Fruit fly (Drosophila melanogaster) whole organism, adult: ENCODE measurements around the gene CG44088.

ENCODE experiments used
- CG14711 ChIP-seq: fragments of 200-800 bp; sonication (Bioruptor generic); optimal IDR thresholded peaks from 2 replicates; lab custom pipeline; 2018; ENCODE audit warnings: missing biosample characterization, mild to moderate bottlenecking, missing genetic modification characterization, moderate library complexity
- CG1620 ChIP-seq: fragments of 200-800 bp; sonication (Bioruptor generic); optimal IDR thresholded peaks from 2 replicates; lab custom pipeline; 2016; ENCODE audit warnings: missing biosample characterization, missing genetic modification characterization
- CG33017 ChIP-seq: fragments of 200-800 bp; sonication (Bioruptor generic); optimal IDR thresholded peaks from 2 replicates; lab custom pipeline; 2018; ENCODE audit warnings: missing biosample characterization, mild to moderate bottlenecking, missing genetic modification characterization, moderate library complexity
- CG5204 ChIP-seq: fragments of 200-800 bp; sonication (Bioruptor generic); optimal IDR thresholded peaks from 2 replicates; lab custom pipeline; 2016; ENCODE audit warnings: missing biosample characterization, missing genetic modification characterization
- CG7045 ChIP-seq: fragments of 200-800 bp; sonication (Bioruptor generic); optimal IDR thresholded peaks from 2 replicates; lab custom pipeline; 2017; ENCODE audit warnings: missing biosample characterization, mild to moderate bottlenecking, missing genetic modification characterization
- CG7101 ChIP-seq: fragments of 200-800 bp; sonication (Bioruptor generic); optimal IDR thresholded peaks from 2 replicates; lab custom pipeline; 2018; ENCODE audit warnings: missing biosample characterization, mild to moderate bottlenecking, missing genetic modification characterization, moderate library complexity
- Crg-1 ChIP-seq: fragments of 200-800 bp; sonication (Bioruptor generic); optimal IDR thresholded peaks from 2 replicates; lab custom pipeline; 2016; ENCODE audit warnings: missing biosample characterization, missing genetic modification characterization
- Mnt ChIP-seq: fragments of 200-800 bp; sonication (Bioruptor generic); optimal IDR thresholded peaks from 2 replicates; lab custom pipeline; 2016; ENCODE audit warnings: missing biosample characterization, mild to moderate bottlenecking, missing genetic modification characterization
- cnc ChIP-seq, 2 experiments: fragments of >200 bp; optimal IDR thresholded peaks; 2 replicates each; lab custom pipeline; 2017
- kay ChIP-seq: fragments of 200-800 bp; sonication (Bioruptor generic); peaks from one replicate; lab custom pipeline; 2016; ENCODE audit warnings: missing biosample characterization, missing genetic modification characterization, borderline replicate concordance
- ovo ChIP-seq: fragments of 200-800 bp; sonication (Bioruptor generic); optimal IDR thresholded peaks from 2 replicates; lab custom pipeline; 2016; ENCODE audit warnings: missing biosample characterization, missing genetic modification characterization
- pad ChIP-seq: fragments of 200-800 bp; sonication (Bioruptor generic); optimal IDR thresholded peaks from 3 replicates; lab custom pipeline; 2017; ENCODE audit warnings: missing biosample characterization, missing genetic modification characterization, mild to moderate bottlenecking, moderate library complexity, missing genetic modification reagents
- toe ChIP-seq: fragments of 200-800 bp; sonication (Bioruptor generic); optimal IDR thresholded peaks from 2 replicates; lab custom pipeline; 2016; ENCODE audit warnings: missing biosample characterization, missing genetic modification characterization

DNA sequence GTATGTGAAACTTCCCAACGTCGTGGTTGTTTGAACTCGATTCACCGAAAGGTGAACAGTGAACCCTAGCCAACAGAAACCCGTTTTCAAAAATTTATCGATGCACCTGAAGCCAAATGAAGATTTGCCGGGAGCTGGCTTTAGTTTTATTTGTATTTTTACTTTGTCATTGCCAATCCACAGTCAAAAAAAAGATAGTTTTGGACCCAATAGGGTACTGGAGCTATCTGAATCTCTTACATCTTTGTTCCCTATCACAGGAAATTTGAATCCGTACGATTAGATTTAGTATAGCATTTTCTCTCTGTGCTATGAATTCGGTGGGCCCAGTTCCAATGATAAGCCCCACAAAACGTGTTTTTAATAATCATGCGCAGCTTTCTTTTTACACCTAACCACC lies 43.8 kb downstream of the CG44088 start:
- TF ChIP-seq toe (GFP tag; lab: Kevin White, UChicago): no peak
- no peak for TF ChIP-seq CG7101
- no peak for TF ChIP-seq ovo
- no peak for TF ChIP-seq cnc (optimal IDR thresholded peaks at IDR 0.05; lab: Kevin White, UChicago)
- TF ChIP-seq CG5204 (GFP tag; lab: Kevin White, UChicago): no peak
- no peak for TF ChIP-seq kay (GFP tag; lab: Kevin White, UChicago)
- TF ChIP-seq Mnt: no peak
- no peak for TF ChIP-seq CG33017 (tag; lab: Kevin White, UChicago)
- no peak for TF ChIP-seq CG7045 (GFP tag; lab: Kevin White, UChicago)
- no peak for TF ChIP-seq pad
- no peak for TF ChIP-seq Crg-1
- TF ChIP-seq CG1620 (GFP tag; lab: Kevin White, UChicago): no peak
- TF ChIP-seq CG14711 (tag; lab: Kevin White, UChicago): no peak
